Worm (Caenorhabditis elegans): Measurements from ENCODE around the gene C18B2.5.
A peak's percentile ranks its signal among the peaks of the same experiment; 100 is the strongest.

C18B2.5 gene

ce11 chrX:3605727-3606126 is 5.2 kb downstream of the C18B2.5 start, which contains the start of gene C18B2.4:
Gene C18B2.4, minus strand, starts transcription at chrX:3605741.
- TF ChIP-seq eor-1 (tag; optimal IDR thresholded peaks at IDR 0.05) = no peak
- TF ChIP-seq unc-39 (tag; optimal IDR thresholded peaks at IDR 0.05) = no peak
- peak; percentile 38 for TF ChIP-seq ceh-28 (tag; optimal IDR thresholded peaks at IDR 0.05)
- TF ChIP-seq ceh-16 (tag; optimal IDR thresholded peaks at IDR 0.05) = no peak
- peak; percentile 24 for TF ChIP-seq egl-27 (tag; optimal IDR thresholded peaks at IDR 0.05)
- no peak for TF ChIP-seq zag-1 (tag; optimal IDR thresholded peaks at IDR 0.05)
- peak; percentile 72 for TF ChIP-seq egl-5 (tag; optimal IDR thresholded peaks at IDR 0.05)
- TF ChIP-seq ceh-9 (tag; optimal IDR thresholded peaks at IDR 0.05) = no peak
- peak; percentile 75 for TF ChIP-seq nfya-1 (tag; optimal IDR thresholded peaks at IDR 0.05; ENCODE audit: insufficient read depth)
- no peak for TF ChIP-seq ztf-11 (tag; optimal IDR thresholded peaks at IDR 0.05)
- TF ChIP-seq nhr-76 (tag; optimal IDR thresholded peaks at IDR 0.05) = no peak
- no peak for TF ChIP-seq nhr-11 (tag; optimal IDR thresholded peaks at IDR 0.05)
- peak; percentile 83 for TF ChIP-seq jun-1 (tag; optimal IDR thresholded peaks at IDR 0.05)
- TF ChIP-seq tbx-2 (tag; optimal IDR thresholded peaks at IDR 0.05) = no peak
- peak; percentile 79 for TF ChIP-seq elt-2 (tag; optimal IDR thresholded peaks at IDR 0.05)
- peak; percentile 71 for TF ChIP-seq hmg-11 (tag; optimal IDR thresholded peaks at IDR 0.05)
- peak; percentile 35 for TF ChIP-seq snpc-4 (tag; optimal IDR thresholded peaks at IDR 0.05)
- peak; percentile 74 for TF ChIP-seq pqm-1 (tag; optimal IDR thresholded peaks at IDR 0.05)
- TF ChIP-seq R02D3.7 (tag; optimal IDR thresholded peaks at IDR 0.05) = no peak
- TF ChIP-seq pha-4 (tag; optimal IDR thresholded peaks at IDR 0.05) = peak; percentile 88
- TF ChIP-seq nhr-67 (tag; optimal IDR thresholded peaks at IDR 0.05) = no peak
- TF ChIP-seq elt-3 (tag; optimal IDR thresholded peaks at IDR 0.05) = peak in 1 of 3 experiments; percentile 25
- TF ChIP-seq lin-15B (tag; optimal IDR thresholded peaks at IDR 0.05) = peak; percentile 79
- no peak for TF ChIP-seq sea-2 (GFP tag; optimal IDR thresholded peaks at IDR 0.05)
- no peak for TF ChIP-seq nhr-12 (tag; optimal IDR thresholded peaks at IDR 0.05)
- TF ChIP-seq lsy-12 (tag; optimal IDR thresholded peaks at IDR 0.05) = peak; percentile 54
- peak; percentile 21 for TF ChIP-seq ama-1 (optimal IDR thresholded peaks at IDR 0.05)
- no peak for TF ChIP-seq mml-1 (tag; optimal IDR thresholded peaks at IDR 0.05)
- TF ChIP-seq nhr-28 (tag; optimal IDR thresholded peaks at IDR 0.05) = no peak
- TF ChIP-seq unc-62 (GFP tag; optimal IDR thresholded peaks at IDR 0.05) = no peak
- TF ChIP-seq nhr-25 (tag; optimal IDR thresholded peaks at IDR 0.05) = peak; percentile 65
- no peak for TF ChIP-seq fkh-10 (GFP tag; optimal IDR thresholded peaks at IDR 0.05)
- TF ChIP-seq nhr-43 (tag; optimal IDR thresholded peaks at IDR 0.05; ENCODE audit: poor library complexity, severe bottlenecking) = peak; percentile 64
- peak; percentile 96 for TF ChIP-seq lin-39 (tag; optimal IDR thresholded peaks at IDR 0.05)
- peak; percentile 8 for TF ChIP-seq skn-1 (tag; optimal IDR thresholded peaks at IDR 0.05)
- no peak for TF ChIP-seq fkh-2 (tag; optimal IDR thresholded peaks at IDR 0.05)

DNA sequence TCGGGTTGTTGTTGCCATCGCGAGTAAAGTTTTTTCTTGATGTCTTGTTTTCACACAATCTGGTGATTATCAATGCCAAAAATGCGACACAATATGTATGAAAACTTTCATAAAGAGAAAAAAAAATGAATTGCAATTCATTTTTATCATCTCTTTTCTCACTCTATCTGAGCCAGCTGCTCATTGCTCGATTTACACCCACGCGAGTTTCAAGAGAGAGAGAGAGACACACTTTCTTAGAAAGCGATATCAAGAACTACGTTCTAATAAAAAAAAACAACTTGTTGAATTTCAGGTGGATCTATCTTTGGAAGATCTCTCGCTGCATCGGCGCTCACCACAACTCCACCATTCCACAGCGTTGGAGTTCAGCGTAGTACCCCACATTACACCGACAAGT is 8.3 kb downstream of the C18B2.5 start:
- no peak for TF ChIP-seq ama-1 (optimal IDR thresholded peaks at IDR 0.05)
- no peak for TF ChIP-seq nhr-77 (tag; optimal IDR thresholded peaks at IDR 0.05)
- TF ChIP-seq daf-12 (tag; optimal IDR thresholded peaks at IDR 0.05) = no peak
- TF ChIP-seq egl-27 (tag; optimal IDR thresholded peaks at IDR 0.05) = no peak
- no peak for TF ChIP-seq unc-39 (tag; optimal IDR thresholded peaks at IDR 0.05)
- no peak for TF ChIP-seq fkh-2 (tag; optimal IDR thresholded peaks at IDR 0.05)
- no peak for TF ChIP-seq aly-2 (tag; optimal IDR thresholded peaks at IDR 0.05)
- TF ChIP-seq nhr-25 (tag; optimal IDR thresholded peaks at IDR 0.05) = no peak
- no peak for TF ChIP-seq zag-1 (tag; optimal IDR thresholded peaks at IDR 0.05)
- no peak for TF ChIP-seq fos-1 (tag; optimal IDR thresholded peaks at IDR 0.05)
- TF ChIP-seq nhr-28 (tag; optimal IDR thresholded peaks at IDR 0.05) = no peak
- no peak for TF ChIP-seq lin-15B (tag; optimal IDR thresholded peaks at IDR 0.05)
- no peak for TF ChIP-seq mml-1 (tag; optimal IDR thresholded peaks at IDR 0.05)

DNA sequence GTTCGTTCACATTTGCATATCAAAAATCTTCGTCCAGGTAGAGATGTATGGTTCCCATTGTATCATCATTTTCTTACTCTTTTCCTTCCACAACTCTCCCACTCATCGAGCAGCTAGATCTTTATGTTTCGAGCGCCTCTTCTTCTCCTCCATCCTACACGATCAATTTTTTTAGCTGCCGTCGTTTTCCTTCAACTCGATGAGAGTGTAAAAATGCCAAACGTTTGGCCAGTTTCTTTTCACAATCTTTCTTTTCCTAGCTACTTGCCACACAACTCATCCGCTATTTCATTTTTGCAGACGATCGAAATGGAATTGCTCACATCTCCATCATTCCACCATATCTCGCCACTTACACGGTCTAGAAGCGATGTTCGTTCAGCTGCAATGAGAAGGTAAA is 9.4 kb downstream of the C18B2.5 start, which contains the start of gene C18B2.3:
Gene C18B2.3 (plus strand): TSS at position 301 of the 400 bp plus-strand sequence.
- TF ChIP-seq pqm-1 (tag; optimal IDR thresholded peaks at IDR 0.05) (no peak), ztf-11 (tag; optimal IDR thresholded peaks at IDR 0.05) (no peak), ceh-9 (tag; optimal IDR thresholded peaks at IDR 0.05) (no peak), egl-27 (tag; optimal IDR thresholded peaks at IDR 0.05) (no peak), elt-1 (tag; optimal IDR thresholded peaks at IDR 0.05) (no peak), elt-2 (tag; optimal IDR thresholded peaks at IDR 0.05) (no peak), jun-1 (tag; optimal IDR thresholded peaks at IDR 0.05) (no peak), nhr-11 (tag; optimal IDR thresholded peaks at IDR 0.05) (no peak), snpc-4 (tag; optimal IDR thresholded peaks at IDR 0.05) (no peak), nhr-25 (tag; optimal IDR thresholded peaks at IDR 0.05) (no peak), skn-1 (tag; optimal IDR thresholded peaks at IDR 0.05) (no peak), mml-1 (tag; optimal IDR thresholded peaks at IDR 0.05) (no peak), lsy-12 (tag; optimal IDR thresholded peaks at IDR 0.05) (no peak), mdl-1 (tag; optimal IDR thresholded peaks at IDR 0.05) (no peak), unc-39 (tag; optimal IDR thresholded peaks at IDR 0.05) (no peak), nfya-1 (tag; optimal IDR thresholded peaks at IDR 0.05; ENCODE audit: insufficient read depth) (no peak)
